Worm (Caenorhabditis elegans) whole organism, L3 larva: ENCODE measurements around the gene F54D1.6.

Experiments used
- R02D3.7 ChIP-seq: fragments of 150-350 bp; optimal IDR thresholded peaks from 2 replicates; lab custom pipeline; 2014; ENCODE audit warnings: missing biosample characterization, missing genetic modification characterization
- ZK546.5 ChIP-seq: sonication (generic microtip); optimal IDR thresholded peaks from 2 replicates; lab custom pipeline; 2017; ENCODE audit warnings: missing biosample characterization, missing genetic modification characterization
- aly-2 ChIP-seq: fragments of 150-350 bp; optimal IDR thresholded peaks from 2 replicates; lab custom pipeline; 2014; ENCODE audit warnings: missing biosample characterization, missing genetic modification characterization
- ceh-28 ChIP-seq: fragments of 150-350 bp; optimal IDR thresholded peaks from 2 replicates; lab custom pipeline; 2014; ENCODE audit warnings: missing biosample characterization, missing genetic modification reagents, missing genetic modification characterization
- ceh-82 ChIP-seq: fragments of 150-350 bp; optimal IDR thresholded peaks from 2 replicates; lab custom pipeline; 2014; ENCODE audit warnings: missing biosample characterization, missing genetic modification characterization
- ceh-9 ChIP-seq: sonication (generic microtip); optimal IDR thresholded peaks from 2 replicates; lab custom pipeline; 2018; ENCODE audit warnings: missing biosample characterization, missing genetic modification characterization
- daf-12 ChIP-seq: fragments of 150-350 bp; optimal IDR thresholded peaks from 2 replicates; lab custom pipeline; 2014; ENCODE audit warnings: missing biosample characterization, missing genetic modification reagents, missing genetic modification characterization
- elt-1 ChIP-seq: fragments of 150-350 bp; optimal IDR thresholded peaks from 2 replicates; lab custom pipeline; 2014; ENCODE audit warnings: missing biosample characterization, missing genetic modification characterization
- elt-2 ChIP-seq: sonication (generic microtip); optimal IDR thresholded peaks from 2 replicates; lab custom pipeline; 2016; ENCODE audit warnings: missing genetic modification reagents, mild to moderate bottlenecking, missing genetic modification characterization, missing compliant biosample characterization
- elt-3 ChIP-seq, 3 experiments: fragments of 150-350 bp in 1 of 3; sonication (generic microtip) in 2 of 3; optimal IDR thresholded peaks; 2 replicates in 2 of 3; 4 replicates in 1 of 3; lab custom pipeline; 2014 to 2017; ENCODE audit warnings: missing biosample characterization in 3 of 3, missing genetic modification characterization in 3 of 3
- eor-1 ChIP-seq, 2 experiments: fragments of 150-350 bp; optimal IDR thresholded peaks; 2 replicates each; lab custom pipeline; 2014 to 2018; ENCODE audit warnings: missing biosample characterization in 2 of 2, missing genetic modification characterization in 2 of 2
- fkh-10 ChIP-seq: sonication (generic microtip); optimal IDR thresholded peaks from 2 replicates; lab custom pipeline; 2017; ENCODE audit warnings: missing biosample characterization, missing genetic modification reagents, missing genetic modification characterization
- fkh-2 ChIP-seq: fragments of 150-350 bp; optimal IDR thresholded peaks from 2 replicates; lab custom pipeline; 2014; ENCODE audit warnings: missing biosample characterization, missing genetic modification reagents, missing genetic modification characterization
- fos-1 ChIP-seq: fragments of 150-350 bp; optimal IDR thresholded peaks from 2 replicates; lab custom pipeline; 2014; ENCODE audit warnings: missing biosample characterization, missing genetic modification characterization
- hmg-11 ChIP-seq: sonication (generic microtip); optimal IDR thresholded peaks from 2 replicates; lab custom pipeline; 2016; ENCODE audit warnings: missing genetic modification characterization, missing compliant biosample characterization
- jun-1 ChIP-seq: fragments of 150-350 bp; optimal IDR thresholded peaks from 2 replicates; lab custom pipeline; 2014; ENCODE audit warnings: missing biosample characterization, missing genetic modification reagents, missing genetic modification characterization
- lin-15B ChIP-seq: fragments of 150-350 bp; optimal IDR thresholded peaks from 2 replicates; lab custom pipeline; 2014; ENCODE audit warnings: missing biosample characterization, missing genetic modification characterization
- lsy-12 ChIP-seq: sonication (generic microtip); optimal IDR thresholded peaks from 2 replicates; lab custom pipeline; 2016; ENCODE audit warnings: mild to moderate bottlenecking, missing genetic modification characterization, missing compliant biosample characterization
- nfya-1 ChIP-seq: sonication (generic microtip); optimal IDR thresholded peaks from 2 replicates; lab custom pipeline; 2017; ENCODE audit warnings: missing genetic modification characterization, mild to moderate bottlenecking, missing compliant biosample characterization, antibody characterized with exemption, moderate library complexity; ENCODE audit not compliant: insufficient read depth
- nhr-11 ChIP-seq: fragments of 150-350 bp; optimal IDR thresholded peaks from 2 replicates; lab custom pipeline; 2014; ENCODE audit warnings: missing biosample characterization, missing genetic modification characterization
- nhr-12 ChIP-seq: fragments of 150-350 bp; optimal IDR thresholded peaks from 2 replicates; lab custom pipeline; 2014; ENCODE audit warnings: missing biosample characterization, missing genetic modification characterization
- nhr-23 ChIP-seq: fragments of 150-350 bp; optimal IDR thresholded peaks from 2 replicates; lab custom pipeline; 2014; ENCODE audit warnings: missing biosample characterization, missing genetic modification reagents, missing genetic modification characterization
- nhr-67 ChIP-seq: fragments of 150-350 bp; optimal IDR thresholded peaks from 2 replicates; lab custom pipeline; 2014; ENCODE audit warnings: missing biosample characterization, missing genetic modification characterization
- nhr-76 ChIP-seq: fragments of 150-350 bp; sonication (generic microtip); optimal IDR thresholded peaks from 5 replicates; lab custom pipeline; 2014; ENCODE audit warnings: missing biosample characterization, missing genetic modification characterization
- nhr-77 ChIP-seq: fragments of 150-350 bp; optimal IDR thresholded peaks from 2 replicates; lab custom pipeline; 2014; ENCODE audit warnings: missing biosample characterization, missing genetic modification characterization
- pqm-1 ChIP-seq: fragments of 150-350 bp; optimal IDR thresholded peaks from 2 replicates; lab custom pipeline; 2017; ENCODE audit warnings: missing biosample characterization, missing genetic modification characterization, inconsistent platforms
- sea-2 ChIP-seq: fragments of 150-350 bp; sonication (generic microtip); optimal IDR thresholded peaks from 4 replicates; lab custom pipeline; 2014; ENCODE audit warnings: missing biosample characterization, missing genetic modification reagents, missing genetic modification characterization
- snpc-4 ChIP-seq: fragments of 150-350 bp; optimal IDR thresholded peaks from 2 replicates; lab custom pipeline; 2014; ENCODE audit warnings: missing biosample characterization, missing genetic modification characterization
- unc-39 ChIP-seq: sonication (generic microtip); optimal IDR thresholded peaks from 4 replicates; lab custom pipeline; 2017; ENCODE audit warnings: missing biosample characterization, missing genetic modification characterization
- zag-1 ChIP-seq: fragments of 150-350 bp; optimal IDR thresholded peaks from 2 replicates; lab custom pipeline; 2014; ENCODE audit warnings: missing biosample characterization, missing genetic modification characterization
- ztf-11 ChIP-seq: fragments of 150-350 bp; optimal IDR thresholded peaks from 2 replicates; lab custom pipeline; 2014; ENCODE audit warnings: missing biosample characterization, missing genetic modification characterization

The F54D1.6 gene

DNA sequence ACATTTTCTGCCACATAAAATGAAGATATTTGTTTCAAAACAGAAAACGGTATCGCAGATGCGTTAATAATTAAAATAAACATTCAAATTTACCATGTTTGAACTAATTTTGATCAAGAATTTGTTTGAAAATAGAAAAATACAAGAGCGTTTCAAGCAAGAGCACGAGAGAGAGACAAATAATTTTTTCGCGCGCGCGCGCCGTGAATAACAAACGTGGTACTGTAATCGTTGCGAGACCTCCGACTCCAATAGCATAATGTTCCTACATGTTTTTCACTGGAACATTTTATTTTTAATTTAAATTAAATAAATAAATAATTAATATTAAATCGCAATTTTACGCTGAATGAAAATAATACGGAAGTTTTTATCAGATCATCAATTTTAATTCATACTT is 49.4 kb downstream of the F54D1.6 start, which contains the start of gene F54E12.2:
TSS of gene F54E12.2 (minus strand) at position 164 of the 400 bp plus-strand sequence.
- no peak for TF ChIP-seq ceh-9 (tag; lab: Kevin White, UChicago)
- TF ChIP-seq snpc-4 (tag; lab: Kevin White, UChicago): no peak
- no peak for TF ChIP-seq elt-1 (tag; lab: Kevin White, UChicago)
- no peak for TF ChIP-seq R02D3.7 (tag; lab: Kevin White, UChicago)
- TF ChIP-seq ztf-11: no peak
- no peak for TF ChIP-seq ZK546.5 (tag; lab: Kevin White, UChicago)
- no peak for TF ChIP-seq nhr-23 (tag; lab: Kevin White, UChicago)
- no peak for TF ChIP-seq nhr-12
- no peak for TF ChIP-seq elt-2 (tag; lab: Kevin White, UChicago)
- no peak for TF ChIP-seq zag-1
- TF ChIP-seq ceh-28 (tag; lab: Kevin White, UChicago): no peak
- TF ChIP-seq aly-2 (tag; lab: Kevin White, UChicago): no peak
- no peak for TF ChIP-seq lin-15B (tag; lab: Kevin White, UChicago)

DNA sequence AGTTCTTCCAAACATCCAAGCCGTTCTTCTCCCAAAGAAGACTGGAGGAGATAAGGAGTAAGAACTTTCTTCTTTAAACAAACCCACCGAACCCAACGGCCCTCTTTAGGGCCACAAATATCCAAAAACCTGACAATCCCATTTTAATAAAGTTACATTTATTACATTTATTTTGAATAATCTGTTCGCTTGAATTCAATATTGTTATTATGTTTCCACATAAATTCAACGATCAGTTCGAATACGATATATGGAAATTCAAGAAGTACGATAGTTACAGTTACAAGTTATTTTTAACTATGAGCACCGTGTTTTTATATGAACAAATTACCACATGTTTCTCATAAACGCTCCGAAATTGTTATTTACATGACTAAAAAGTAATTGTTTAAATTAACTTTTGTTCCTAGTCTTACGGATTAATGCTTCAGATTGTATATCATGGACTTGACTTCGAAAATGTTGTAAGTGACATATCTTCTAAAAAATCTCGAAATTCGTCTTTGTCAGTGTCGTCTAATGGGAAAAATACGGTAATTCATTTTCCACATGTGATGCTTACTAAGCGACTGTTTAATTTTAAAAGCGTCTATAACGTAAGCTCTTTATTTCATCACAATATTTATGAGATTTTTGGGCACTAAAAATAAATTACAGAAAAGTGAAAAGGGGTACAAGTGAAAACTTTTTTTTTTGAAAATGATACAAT is 53.3 kb downstream of the F54D1.6 start:
- no peak for TF ChIP-seq ceh-82 (tag; lab: Kevin White, UChicago)
- no peak for TF ChIP-seq R02D3.7 (tag; lab: Kevin White, UChicago)
- TF ChIP-seq snpc-4 (tag; lab: Kevin White, UChicago): no peak
- TF ChIP-seq elt-2 (tag; lab: Kevin White, UChicago): no peak
- no peak for TF ChIP-seq hmg-11
- TF ChIP-seq eor-1 (tag; optimal IDR thresholded peaks at IDR 0.05; lab: Kevin White, UChicago): no peak
- no peak for TF ChIP-seq nhr-11
- no peak for TF ChIP-seq ceh-28 (tag; lab: Kevin White, UChicago)
- TF ChIP-seq lsy-12: no peak
- TF ChIP-seq fos-1 (tag; lab: Kevin White, UChicago): no peak
- no peak for TF ChIP-seq nfya-1 (tag; lab: Kevin White, UChicago)
- TF ChIP-seq nhr-76 (tag; lab: Kevin White, UChicago): no peak
- TF ChIP-seq jun-1: no peak

DNA sequence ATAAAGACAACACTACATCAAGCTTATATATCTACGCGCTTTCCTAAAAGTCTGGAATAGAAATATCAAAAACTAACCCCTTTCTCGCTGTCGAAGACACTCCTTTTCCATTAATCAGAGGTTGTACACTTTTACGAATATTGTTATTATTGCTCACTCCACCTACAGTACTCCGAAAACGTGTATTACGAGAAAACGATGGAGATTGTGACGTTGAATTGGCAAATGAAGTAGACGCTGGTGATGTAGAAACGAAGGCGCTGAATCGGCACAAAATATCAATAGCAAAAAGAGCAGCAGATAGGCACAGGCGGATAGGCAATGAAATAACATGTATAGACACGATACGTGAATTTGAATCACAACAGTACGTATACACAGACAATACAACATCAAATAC is 56.7 kb downstream of the F54D1.6 start:
- TF ChIP-seq zag-1 (no peak), pqm-1 (tag; lab: Kevin White, UChicago) (no peak), ceh-82 (tag; lab: Kevin White, UChicago) (no peak), nfya-1 (tag; lab: Kevin White, UChicago) (no peak), nhr-77 (tag; lab: Kevin White, UChicago) (no peak), elt-2 (tag; lab: Kevin White, UChicago) (no peak), sea-2 (GFP tag; lab: Kevin White, UChicago) (no peak), snpc-4 (tag; lab: Kevin White, UChicago) (no peak), ZK546.5 (tag; lab: Kevin White, UChicago) (no peak), nhr-67 (tag; lab: Kevin White, UChicago) (no peak), jun-1 (no peak), elt-3 (tag; optimal IDR thresholded peaks at IDR 0.05; lab: Kevin White, UChicago) (no peak), eor-1 (tag; optimal IDR thresholded peaks at IDR 0.05; lab: Kevin White, UChicago) (no peak), daf-12 (tag; lab: Kevin White, UChicago) (no peak), R02D3.7 (tag; lab: Kevin White, UChicago) (no peak), fkh-10 (GFP tag; lab: Kevin White, UChicago) (no peak), fkh-2 (no peak), unc-39 (tag; lab: Kevin White, UChicago) (no peak)
- TF ChIP-seq, all 47 proteins: peak for 0
